Fruit fly (Drosophila melanogaster) whole organism: Measurements from ENCODE around the gene yellow-k.

Experiments used
- CG8478 ChIP-seq: fragments of >200 bp; optimal IDR thresholded peaks from 2 replicates; lab custom pipeline; 2018; ENCODE audit warnings: inconsistent platforms
- EcR ChIP-seq, 2 experiments: fragments of >200 bp; optimal IDR thresholded peaks; 2 replicates each; lab custom pipeline; 2017; ENCODE audit warnings: missing biosample characterization in 2 of 2, missing genetic modification characterization in 2 of 2, missing genetic modification reagents in 2 of 2
- pan ChIP-seq: fragments of >200 bp; optimal IDR thresholded peaks from 2 replicates; lab custom pipeline; 2017
- usp ChIP-seq: fragments of >200 bp; optimal IDR thresholded peaks from 2 replicates; lab custom pipeline; 2017; ENCODE audit warnings: missing biosample characterization, missing genetic modification characterization, mixed read lengths

- TF ChIP-seq pan (lab: Kevin White, UChicago) (no peak), CG8478 (lab: Kevin White, UChicago) (no peak), usp (no peak), EcR (GFP tag; optimal IDR thresholded peaks at IDR 0.05; lab: Kevin White, UChicago) (no peak)
These were observed 10.3 kb downstream of the yellow-k start for dm6 chr3L:15530638-15531225.
